Fruit fly (Drosophila melanogaster): ENCODE data around the gene Mtr4.

Mtr4 gene

DNA sequence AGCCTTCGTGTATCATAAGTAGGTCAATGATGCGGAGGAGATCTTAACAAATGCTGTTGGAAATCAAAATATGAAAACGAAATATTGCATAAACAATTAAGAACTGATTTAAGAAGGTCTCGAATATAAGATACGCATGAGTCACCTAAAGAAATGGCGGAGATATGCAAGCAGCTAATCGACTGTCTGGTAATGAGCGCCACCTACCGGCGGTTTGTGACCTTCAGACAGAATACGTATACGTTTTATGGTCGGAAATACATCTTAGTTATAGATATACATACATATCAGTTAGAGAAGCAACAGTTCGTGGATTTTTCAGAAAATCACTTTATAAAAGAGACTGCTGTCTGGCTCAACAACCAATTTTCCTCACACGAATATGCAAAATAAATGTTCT lies 30.9 kb downstream of the Mtr4 start:
- no peak for TF ChIP-seq Dek (tag; optimal IDR thresholded peaks at IDR 0.05)
- TF ChIP-seq Poxn (GFP tag; IDR thresholded peaks at IDR 0.05) = no peak
- no peak for TF ChIP-seq dysf (GFP tag; IDR thresholded peaks at IDR 0.05)
- no peak for TF ChIP-seq CG13424 (tag; optimal IDR thresholded peaks at IDR 0.05)
- peak; percentile 73 for TF ChIP-seq CTCF (GFP tag; optimal IDR thresholded peaks at IDR 0.05)
- no peak for TF ChIP-seq CG17361 (GFP tag; IDR thresholded peaks at IDR 0.05)
- no peak for TF ChIP-seq Nf-YA (GFP tag; IDR thresholded peaks at IDR 0.05)

DNA sequence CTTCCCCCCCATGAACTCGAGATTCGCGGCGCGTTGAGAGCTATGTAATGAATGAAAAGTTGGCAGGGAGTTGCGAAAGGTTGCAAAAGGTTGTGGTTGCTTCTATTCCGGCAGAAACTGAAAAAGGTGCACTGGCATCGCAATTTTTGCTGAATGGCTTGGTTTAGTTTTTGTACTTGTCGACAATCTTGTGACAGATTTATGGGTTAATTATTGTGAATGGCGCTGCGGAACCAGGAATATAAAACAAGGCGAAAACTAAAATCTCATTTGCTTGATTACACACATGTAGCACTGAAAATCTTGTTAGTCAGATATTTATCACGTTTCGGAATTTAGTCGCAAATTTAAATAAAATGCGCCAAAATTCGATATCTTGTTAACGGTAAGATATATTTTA lies 31.7 kb downstream of the Mtr4 start, which contains the start of gene t-Grip91:
Gene t-Grip91 (plus strand): TSS at position 301 of the 400 bp plus-strand sequence.
- TF ChIP-seq CG14441 (GFP tag; IDR thresholded peaks at IDR 0.05) (no peak), pb (GFP tag; optimal IDR thresholded peaks at IDR 0.05) (no peak), CG3163 (GFP tag; optimal IDR thresholded peaks at IDR 0.05) (no peak), crc (GFP tag; optimal IDR thresholded peaks at IDR 0.05) (no peak), CG12769 (tag; optimal IDR thresholded peaks at IDR 0.05) (no peak)

DNA sequence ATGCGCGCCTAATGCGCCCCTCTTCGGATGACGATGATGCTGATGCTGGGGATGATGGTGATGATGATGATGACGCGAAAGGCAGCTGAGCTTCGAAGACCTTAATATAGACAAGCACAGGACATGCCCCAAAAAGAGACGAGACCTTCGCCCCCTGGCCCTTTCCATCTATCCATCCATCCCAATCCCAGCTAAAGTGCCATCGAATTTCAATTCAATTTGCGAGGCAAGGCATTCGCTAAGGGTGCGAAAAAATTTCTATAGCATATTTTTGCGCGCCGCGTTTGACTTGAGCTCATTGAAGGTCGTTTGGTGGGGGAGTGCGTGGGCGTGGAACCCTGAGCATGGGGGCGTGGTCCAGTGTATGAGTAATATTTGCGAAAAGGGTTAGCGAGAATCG lies 44.2 kb downstream of the Mtr4 start:
- no peak for TF ChIP-seq Rfx (GFP tag; IDR thresholded peaks at IDR 0.05)
- TF ChIP-seq danr (GFP tag; IDR thresholded peaks at IDR 0.05) = no peak
- TF ChIP-seq CG4328 (GFP tag; optimal IDR thresholded peaks at IDR 0.05) = no peak
- TF ChIP-seq abd-A (tag; optimal IDR thresholded peaks at IDR 0.05) = peak; percentile 90
- TF ChIP-seq Lim3 (GFP tag; IDR thresholded peaks at IDR 0.05) = no peak
